Worm (Caenorhabditis elegans): Measurements from ENCODE around the gene ZK418.10.
A peak's percentile ranks its signal among the peaks of the same experiment; 100 is the strongest.

The ZK418.10 gene

ce11 chrIII:7078737-7079136 is 11.8 kb downstream of the ZK418.10 start, which contains the start of gene ZK418.6:
Gene ZK418.6, minus strand, starts transcription at chrIII:7078837.
- TF ChIP-seq nhr-11 (tag; optimal IDR thresholded peaks at IDR 0.05) = no peak
- TF ChIP-seq lsy-2 (tag; optimal IDR thresholded peaks at IDR 0.05) = no peak
- TF ChIP-seq gmeb-1 (tag; optimal IDR thresholded peaks at IDR 0.05) = no peak
- TF ChIP-seq sma-9 (GFP tag; optimal IDR thresholded peaks at IDR 0.05) = no peak
- no peak for TF ChIP-seq sma-9 (tag; optimal IDR thresholded peaks at IDR 0.05)
- TF ChIP-seq aly-2 (tag; optimal IDR thresholded peaks at IDR 0.05) = no peak
- no peak for TF ChIP-seq sma-3 (GFP tag; optimal IDR thresholded peaks at IDR 0.05)
- no peak for TF ChIP-seq Y55F3AM.14 (GFP tag; optimal IDR thresholded peaks at IDR 0.05)
- TF ChIP-seq ztf-1 (GFP tag; conservative IDR thresholded peaks at IDR 0.05) = no peak
- no peak for TF ChIP-seq mbf-1 (tag; optimal IDR thresholded peaks at IDR 0.05)
- no peak for TF ChIP-seq R02D3.7 (tag; optimal IDR thresholded peaks at IDR 0.05)
- no peak for TF ChIP-seq dmd-4 (tag; optimal IDR thresholded peaks at IDR 0.05)
- TF ChIP-seq snpc-4 (tag; optimal IDR thresholded peaks at IDR 0.05) = no peak
- no peak for TF ChIP-seq nhr-10 (tag; optimal IDR thresholded peaks at IDR 0.05)
- TF ChIP-seq nhr-6 (tag; optimal IDR thresholded peaks at IDR 0.05) = no peak
- TF ChIP-seq ZK546.5 (tag; optimal IDR thresholded peaks at IDR 0.05) = no peak
- no peak for TF ChIP-seq sem-4 (tag; optimal IDR thresholded peaks at IDR 0.05)
- no peak for TF ChIP-seq ztf-11 (tag; optimal IDR thresholded peaks at IDR 0.05)
- TF ChIP-seq alr-1 (tag; optimal IDR thresholded peaks at IDR 0.05) = no peak
- TF ChIP-seq elt-3 (tag; optimal IDR thresholded peaks at IDR 0.05) = no peak
- no peak for TF ChIP-seq skn-1 (tag; optimal IDR thresholded peaks at IDR 0.05)

- TF ChIP-seq nhr-11 (tag; optimal IDR thresholded peaks at IDR 0.05) = no peak
- TF ChIP-seq elt-1 (tag; optimal IDR thresholded peaks at IDR 0.05) = no peak
- no peak for TF ChIP-seq unc-39 (tag; optimal IDR thresholded peaks at IDR 0.05)
- no peak for TF ChIP-seq peb-1 (tag; optimal IDR thresholded peaks at IDR 0.05)
- TF ChIP-seq ama-1 (optimal IDR thresholded peaks at IDR 0.05) = no peak
- no peak for TF ChIP-seq nhr-10 (tag; optimal IDR thresholded peaks at IDR 0.05)
- no peak for TF ChIP-seq ceh-16 (tag; optimal IDR thresholded peaks at IDR 0.05)
- no peak for TF ChIP-seq ztf-11 (tag; optimal IDR thresholded peaks at IDR 0.05)
- TF ChIP-seq C34F6.9 (tag; optimal IDR thresholded peaks at IDR 0.05) = no peak
- TF ChIP-seq nhr-12 (tag; optimal IDR thresholded peaks at IDR 0.05) = no peak
- TF ChIP-seq elt-3 (tag; optimal IDR thresholded peaks at IDR 0.05) = no peak
- TF ChIP-seq alr-1 (tag; optimal IDR thresholded peaks at IDR 0.05) = no peak
- TF ChIP-seq nhr-129 (tag; optimal IDR thresholded peaks at IDR 0.05) = no peak
- no peak for TF ChIP-seq unc-62 (GFP tag; optimal IDR thresholded peaks at IDR 0.05)
- TF ChIP-seq aly-2 (tag; optimal IDR thresholded peaks at IDR 0.05) = no peak
- no peak for TF ChIP-seq gmeb-1 (tag; optimal IDR thresholded peaks at IDR 0.05)
- no peak for TF ChIP-seq ztf-1 (GFP tag; conservative IDR thresholded peaks at IDR 0.05)
- no peak for TF ChIP-seq snpc-4 (tag; optimal IDR thresholded peaks at IDR 0.05)
- no peak for TF ChIP-seq ztf-4 (tag; optimal IDR thresholded peaks at IDR 0.05)
- TF ChIP-seq mab-5 (tag; optimal IDR thresholded peaks at IDR 0.05) = no peak
These were observed 14.1 kb downstream of the ZK418.10 start, which contains the start of gene ZK418.13 for ce11 chrIII:7076386-7076785. Gene ZK418.13, minus strand, starts transcription at chrIII:7076486.

ce11 chrIII:7073801-7074386 is 16.6 kb downstream of the ZK418.10 start, which contains the start of gene ZK418.5:
Gene ZK418.5, minus strand, starts transcription at chrIII:7073851.
- TF ChIP-seq lin-13 (GFP tag; optimal IDR thresholded peaks at IDR 0.05) = peak; percentile 45
- peak; percentile 49 for TF ChIP-seq crh-2 (tag; optimal IDR thresholded peaks at IDR 0.05)
- TF ChIP-seq lsy-2 (tag; optimal IDR thresholded peaks at IDR 0.05) = peak; percentile 30 to 77
- TF ChIP-seq egl-27 (tag; optimal IDR thresholded peaks at IDR 0.05) = peak; percentile 3
- peak; percentile 55 for TF ChIP-seq nhr-129 (tag; optimal IDR thresholded peaks at IDR 0.05)
- no peak for TF ChIP-seq ceh-16 (tag; optimal IDR thresholded peaks at IDR 0.05)
- peak; percentile 28 for TF ChIP-seq skn-1 (tag; optimal IDR thresholded peaks at IDR 0.05)
- TF ChIP-seq gmeb-1 (tag; optimal IDR thresholded peaks at IDR 0.05) = peak; percentile 97
- peak; percentile 41 for TF ChIP-seq sma-3 (GFP tag; optimal IDR thresholded peaks at IDR 0.05)
- no peak for TF ChIP-seq nhr-12 (tag; optimal IDR thresholded peaks at IDR 0.05)
- peak; percentile 28 for TF ChIP-seq sma-9 (GFP tag; optimal IDR thresholded peaks at IDR 0.05)
- no peak for TF ChIP-seq sma-9 (tag; optimal IDR thresholded peaks at IDR 0.05)
- TF ChIP-seq mdl-1 (tag; optimal IDR thresholded peaks at IDR 0.05) = no peak
- peak; percentile 25 for TF ChIP-seq mab-5 (tag; optimal IDR thresholded peaks at IDR 0.05)
- no peak for TF ChIP-seq ama-1 (optimal IDR thresholded peaks at IDR 0.05)
- peak; percentile 56 for TF ChIP-seq C34F6.9 (tag; optimal IDR thresholded peaks at IDR 0.05)
- TF ChIP-seq unc-55 (GFP tag; optimal IDR thresholded peaks at IDR 0.05) = peak; percentile 70

ce11 chrIII:7072452-7072851 is 18.0 kb downstream of the ZK418.10 start, which contains the start of gene lin-37:
Gene lin-37, minus strand, starts transcription at chrIII:7072552.
- TF ChIP-seq gmeb-1 (tag; optimal IDR thresholded peaks at IDR 0.05) (no peak), nhr-10 (tag; optimal IDR thresholded peaks at IDR 0.05) (no peak), blmp-1 (tag; optimal IDR thresholded peaks at IDR 0.05; ENCODE audit: insufficient read depth) (no peak), ama-1 (optimal IDR thresholded peaks at IDR 0.05) (no peak), lin-13 (GFP tag; optimal IDR thresholded peaks at IDR 0.05) (no peak), unc-55 (GFP tag; optimal IDR thresholded peaks at IDR 0.05) (no peak), ceh-16 (tag; optimal IDR thresholded peaks at IDR 0.05) (no peak), ztf-11 (tag; optimal IDR thresholded peaks at IDR 0.05) (no peak), lin-11 (tag; optimal IDR thresholded peaks at IDR 0.05) (no peak), dmd-4 (tag; optimal IDR thresholded peaks at IDR 0.05) (no peak), sma-3 (GFP tag; optimal IDR thresholded peaks at IDR 0.05) (no peak), snpc-4 (tag; optimal IDR thresholded peaks at IDR 0.05) (no peak), skn-1 (tag; optimal IDR thresholded peaks at IDR 0.05) (no peak), mdl-1 (tag; optimal IDR thresholded peaks at IDR 0.05) (no peak), nhr-21 (tag; optimal IDR thresholded peaks at IDR 0.05) (no peak), nhr-129 (tag; optimal IDR thresholded peaks at IDR 0.05) (no peak), lsy-2 (tag; optimal IDR thresholded peaks at IDR 0.05) (no peak), zag-1 (tag; optimal IDR thresholded peaks at IDR 0.05) (no peak)

Data from whole organism, L2 larva.